Fruit fly (Drosophila melanogaster) whole organism, adult: ENCODE data around the gene CG17202.

Experiments used
- CG1620 ChIP-seq: fragments of 200-800 bp; sonication (Bioruptor generic); optimal IDR thresholded peaks from 2 replicates; lab custom pipeline; 2016; ENCODE audit warnings: missing biosample characterization, missing genetic modification characterization
- CG33017 ChIP-seq: fragments of 200-800 bp; sonication (Bioruptor generic); optimal IDR thresholded peaks from 2 replicates; lab custom pipeline; 2018; ENCODE audit warnings: missing biosample characterization, mild to moderate bottlenecking, missing genetic modification characterization, moderate library complexity
- CG5204 ChIP-seq: fragments of 200-800 bp; sonication (Bioruptor generic); optimal IDR thresholded peaks from 2 replicates; lab custom pipeline; 2016; ENCODE audit warnings: missing biosample characterization, missing genetic modification characterization
- CG7045 ChIP-seq: fragments of 200-800 bp; sonication (Bioruptor generic); optimal IDR thresholded peaks from 2 replicates; lab custom pipeline; 2017; ENCODE audit warnings: missing biosample characterization, mild to moderate bottlenecking, missing genetic modification characterization
- Clk ChIP-seq: fragments of 200-800 bp; sonication (Bioruptor generic); optimal IDR thresholded peaks from 2 replicates; lab custom pipeline; 2017; ENCODE audit warnings: missing biosample characterization, missing genetic modification characterization
- bab1 ChIP-seq: fragments of 200-800 bp; sonication (Bioruptor generic); optimal IDR thresholded peaks from 3 replicates; lab custom pipeline; 2019; ENCODE audit warnings: missing biosample characterization, mild to moderate bottlenecking, missing genetic modification characterization, moderate library complexity
- tj ChIP-seq: fragments of 200-800 bp; sonication (Bioruptor generic); optimal IDR thresholded peaks from 3 replicates; lab custom pipeline; 2017; ENCODE audit warnings: missing biosample characterization, mild to moderate bottlenecking, missing genetic modification characterization, moderate library complexity
- toe ChIP-seq: fragments of 200-800 bp; sonication (Bioruptor generic); optimal IDR thresholded peaks from 2 replicates; lab custom pipeline; 2016; ENCODE audit warnings: missing biosample characterization, missing genetic modification characterization

dm6 chr3R:12454492-12454891 lies 31.9 kb downstream of the CG17202 start:
- TF ChIP-seq Clk (no peak), CG5204 (GFP tag; lab: Kevin White, UChicago) (no peak), tj (GFP tag; lab: Kevin White, UChicago) (no peak), bab1 (no peak), CG33017 (no peak), CG1620 (no peak), toe (GFP tag; lab: Kevin White, UChicago) (no peak), CG7045 (GFP tag; lab: Kevin White, UChicago) (no peak)
